Fruit fly (Drosophila melanogaster): ENCODE measurements around the gene CG14915.
A peak's percentile ranks its signal among the peaks of the same experiment; 100 is the strongest.

dm6 chr2L:11065106-11065878 lies 5.5 kb upstream of the CG14915 start:
- no peak for TF ChIP-seq psq (optimal IDR thresholded peaks at IDR 0.05)
- no peak for TF ChIP-seq CG8478 (optimal IDR thresholded peaks at IDR 0.05)
- TF ChIP-seq Dll (optimal IDR thresholded peaks at IDR 0.05), result no peak
- peak; percentile 42 for TF ChIP-seq pan (optimal IDR thresholded peaks at IDR 0.05)
- TF ChIP-seq EcR (GFP tag; optimal IDR thresholded peaks at IDR 0.05), result no peak

Measured in whole organism.